Worm (Caenorhabditis elegans) whole organism, L4 larva: Measurements from ENCODE around the gene pix-1.
A peak's percentile ranks its signal among the peaks of the same experiment; 100 is the strongest.

Experiments
- Y48G9A.11 ChIP-seq: fragments of 200-800 bp; sonication (Bioruptor generic); IDR thresholded peaks from 2 replicates; pipeline ENCODE4 v1.3.6; 2022; ENCODE audit warnings: missing genetic modification reagents, missing genetic modification characterization, missing compliant biosample characterization
- aha-1 ChIP-seq: fragments of 150-350 bp; peaks from one replicate; lab custom pipeline; 2014; ENCODE audit warnings: missing biosample characterization, missing genetic modification characterization
- arid-1 ChIP-seq: fragments of 200-800 bp; sonication (Bioruptor generic); conservative IDR thresholded peaks from 2 replicates; pipeline ENCODE4 v1.3.6; 2022; ENCODE audit warnings: missing genetic modification reagents, missing genetic modification characterization, missing compliant biosample characterization
- attf-4 ChIP-seq: sonication (generic microtip); optimal IDR thresholded peaks from 3 replicates; lab custom pipeline; 2017; ENCODE audit warnings: missing biosample characterization, missing genetic modification characterization
- daf-12 ChIP-seq: fragments of 150-350 bp; optimal IDR thresholded peaks from 2 replicates; lab custom pipeline; 2014; ENCODE audit warnings: missing biosample characterization, missing genetic modification reagents, missing genetic modification characterization
- madf-5 ChIP-seq, 2 experiments: fragments of 200-800 bp; sonication (Bioruptor generic); IDR thresholded peaks; 2 replicates each; pipeline ENCODE4 v1.3.6; 2022; ENCODE audit warnings: missing compliant biosample characterization in 2 of 2, missing genetic modification characterization in 2 of 2
- mep-1 ChIP-seq: fragments of 150-350 bp; sonication (generic microtip); optimal IDR thresholded peaks from 3 replicates; lab custom pipeline; 2014; ENCODE audit warnings: missing biosample characterization, missing genetic modification characterization
- nhr-11 ChIP-seq: fragments of 150-350 bp; optimal IDR thresholded peaks from 2 replicates; lab custom pipeline; 2014; ENCODE audit warnings: missing biosample characterization, missing genetic modification characterization
- pha-4 ChIP-seq, 2 experiments: fragments of 150-350 bp in 1 of 2; fragments of 200-800 bp in 1 of 2; sonication (Bioruptor generic) in 1 of 2; IDR thresholded peaks in 1 of 2; optimal IDR thresholded peaks in 1 of 2; 2 replicates each; pipeline versions ENCODE4 v1.3.6 to Lab custom; 2014 to 2022; ENCODE audit warnings: missing genetic modification characterization in 2 of 2, missing genetic modification reagents in 2 of 2, missing biosample characterization in 1 of 2, missing compliant biosample characterization in 1 of 2
- unc-39 ChIP-seq: sonication (generic microtip); optimal IDR thresholded peaks from 2 replicates; lab custom pipeline; 2017; ENCODE audit warnings: missing biosample characterization, missing genetic modification characterization
- ztf-11 ChIP-seq: fragments of 150-350 bp; optimal IDR thresholded peaks from 2 replicates; lab custom pipeline; 2014; ENCODE audit warnings: missing biosample characterization, missing genetic modification characterization

DNA sequence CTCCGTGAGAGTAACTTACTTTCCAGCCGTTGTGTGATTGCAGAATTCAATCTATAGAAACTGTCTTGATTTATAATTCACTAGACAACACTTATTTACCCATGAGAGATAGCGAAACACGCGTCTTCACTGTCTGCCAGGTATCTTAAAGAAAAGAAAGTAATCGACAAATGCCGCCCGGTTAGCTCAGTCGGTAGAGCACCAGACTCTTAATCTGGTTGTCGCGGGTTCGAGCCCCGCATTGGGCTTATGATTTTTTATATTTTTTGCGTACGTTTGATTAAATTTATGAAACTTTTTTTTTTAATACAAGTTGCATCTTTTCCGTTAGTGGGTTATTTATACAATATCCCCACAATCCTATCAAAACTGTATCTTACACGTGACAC lies 55.0 kb downstream of the pix-1 start:
- TF ChIP-seq madf-5 (GFP tag; IDR thresholded peaks at IDR 0.05; lab: Robert Waterston, UW) (0 out of 4 replicates have a peak, but pooled peaks of 1 of the 2 experiments have one; percentile 60), unc-39 (tag; lab: Kevin White, UChicago) (no peak), nhr-11 (tag; lab: Kevin White, UChicago) (no peak), ztf-11 (tag; lab: Kevin White, UChicago) (no peak), arid-1 (GFP tag; lab: Robert Waterston, UW) (peak; percentile 59), attf-4 (tag; lab: Kevin White, UChicago) (no peak), daf-12 (tag; lab: Kevin White, UChicago) (no peak), Y48G9A.11 (0 out of 2 replicates have a peak, but pooled peaks have one; percentile 33), pha-4 (GFP tag; IDR thresholded peaks at IDR 0.05; lab: Robert Waterston, UW) (no peak), pha-4 (tag; optimal IDR thresholded peaks at IDR 0.05; lab: Kevin White, UChicago) (no peak), mep-1 (tag; lab: Kevin White, UChicago) (no peak), aha-1 (tag; lab: Kevin White, UChicago) (no peak)
